Worm (Caenorhabditis elegans) whole organism, midembryonic: ENCODE measurements around the gene srlf-13.

Experiments used
- T22C8.4 ChIP-seq: fragments of 200-800 bp; sonication (Bioruptor generic); IDR thresholded peaks from 2 replicates; pipeline ENCODE4 v1.3.6; 2022; ENCODE audit warnings: missing genetic modification characterization, missing compliant biosample characterization
- cog-1 ChIP-seq: sonication (generic microtip); optimal IDR thresholded peaks from 2 replicates; lab custom pipeline; 2016; ENCODE audit warnings: missing genetic modification characterization, missing compliant biosample characterization
- flt-1 ChIP-seq: fragments of 200-800 bp; sonication (Bioruptor generic); IDR thresholded peaks from 2 replicates; pipeline ENCODE4 v1.3.6; 2022; ENCODE audit warnings: missing genetic modification characterization, missing compliant biosample characterization
- klf-2 ChIP-seq: fragments of 200-800 bp; sonication (Bioruptor generic); conservative IDR thresholded peaks from 2 replicates; pipeline ENCODE4 v1.3.6; 2022; ENCODE audit warnings: missing genetic modification reagents, missing genetic modification characterization, missing compliant biosample characterization
- med-1 ChIP-seq: sonication (generic microtip); optimal IDR thresholded peaks from 2 replicates; lab custom pipeline; 2017; ENCODE audit warnings: missing genetic modification characterization, mild to moderate bottlenecking, missing compliant biosample characterization, antibody characterized with exemption, missing genetic modification reagents; ENCODE audit not compliant: insufficient read depth
- ref-1 ChIP-seq: fragments of 200-800 bp; sonication (Bioruptor generic); conservative IDR thresholded peaks from 2 replicates; pipeline ENCODE4 v1.3.6; 2022; ENCODE audit warnings: missing genetic modification reagents, missing genetic modification characterization, missing compliant biosample characterization
- tab-1 ChIP-seq: fragments of 200-800 bp; sonication (Bioruptor generic); IDR thresholded peaks from 2 replicates; pipeline ENCODE4 v1.3.6; 2022; ENCODE audit warnings: missing genetic modification characterization, missing compliant biosample characterization
- ztf-23 ChIP-seq: fragments of 200-800 bp; sonication (Bioruptor generic); IDR thresholded peaks from 2 replicates; pipeline ENCODE4 v1.3.6; 2022; ENCODE audit warnings: missing genetic modification reagents, missing genetic modification characterization, missing compliant biosample characterization
- ztf-29 ChIP-seq: fragments of 200-800 bp; sonication (Bioruptor generic); IDR thresholded peaks from 2 replicates; pipeline ENCODE4 v1.3.6; 2022; ENCODE audit warnings: missing genetic modification reagents, missing genetic modification characterization, missing compliant biosample characterization

Gene srlf-13

DNA sequence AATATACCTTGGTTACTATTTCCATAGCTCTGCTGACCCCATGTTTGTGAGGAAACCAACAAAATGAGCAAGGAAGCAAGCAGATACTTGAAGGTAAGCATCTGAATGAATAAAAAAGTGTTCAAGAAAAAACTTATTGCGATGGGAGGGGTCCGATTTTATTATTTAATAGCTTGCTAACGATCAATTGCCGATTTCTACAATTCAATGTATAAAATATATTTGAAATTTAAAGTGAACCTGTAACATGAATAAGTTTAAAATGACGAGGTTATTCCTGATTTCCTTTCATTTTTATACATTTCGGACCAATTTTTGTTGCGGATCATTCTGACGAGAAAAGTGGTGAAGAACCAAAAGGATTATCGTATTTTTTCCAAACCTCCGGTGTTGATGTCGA lies at the start of gene srlf-13:
TSS of gene srlf-13 (minus strand) at position 101 of the 400 bp plus-strand sequence.
- TF ChIP-seq tab-1 (GFP tag; lab: Robert Waterston, UW) (no peak), klf-2 (no peak), flt-1 (GFP tag; lab: Robert Waterston, UW) (no peak), ref-1 (no peak), T22C8.4 (GFP tag; lab: Robert Waterston, UW) (no peak), ztf-23 (GFP tag; lab: Robert Waterston, UW) (no peak), ztf-29 (GFP tag; lab: Robert Waterston, UW) (no peak), med-1 (GFP tag; lab: Kevin White, UChicago) (no peak), cog-1 (no peak)

DNA sequence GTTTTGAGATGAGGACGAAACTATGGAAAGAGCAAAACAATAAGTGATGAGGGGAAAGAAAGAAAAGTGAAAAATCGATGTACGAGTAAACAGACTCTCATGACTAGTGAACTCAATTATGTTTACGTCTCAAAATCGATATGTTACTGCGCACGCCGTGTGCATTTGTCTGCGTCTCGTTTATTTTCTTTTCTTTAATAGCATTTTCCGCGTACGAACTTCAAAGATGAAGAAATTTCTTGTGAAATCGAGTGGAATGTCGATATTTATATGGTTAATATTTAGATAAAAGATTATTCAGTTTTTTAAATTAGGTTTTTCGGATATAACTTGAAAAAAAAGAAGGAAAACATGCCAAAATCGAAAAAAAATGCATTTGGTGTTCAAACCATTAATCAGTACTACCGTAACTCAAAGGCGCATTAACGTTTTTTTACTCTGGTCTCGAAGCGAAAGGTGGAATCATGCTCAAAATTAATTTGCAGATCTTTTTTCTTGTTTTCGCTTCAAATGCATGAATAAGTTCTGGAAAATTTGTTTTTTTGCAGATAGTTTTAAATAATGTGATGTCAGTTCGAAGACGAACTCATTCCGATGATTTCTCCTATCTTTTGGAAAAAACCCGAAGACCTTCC lies 40.6 kb upstream of the srlf-13 start, which contains the start of gene fic-1:
TSS of gene fic-1 (plus strand) at position 549 of the 635 bp plus-strand sequence.
- peak; percentile 74 for TF ChIP-seq T22C8.4 (GFP tag; lab: Robert Waterston, UW)
- TF ChIP-seq med-1 (GFP tag; lab: Kevin White, UChicago), result no peak
- TF ChIP-seq ref-1, result no peak
- TF ChIP-seq klf-2, result no peak
- no peak for TF ChIP-seq tab-1 (GFP tag; lab: Robert Waterston, UW)
- peak; percentile 25 for TF ChIP-seq cog-1
- TF ChIP-seq ztf-29 (GFP tag; lab: Robert Waterston, UW), result no peak

DNA sequence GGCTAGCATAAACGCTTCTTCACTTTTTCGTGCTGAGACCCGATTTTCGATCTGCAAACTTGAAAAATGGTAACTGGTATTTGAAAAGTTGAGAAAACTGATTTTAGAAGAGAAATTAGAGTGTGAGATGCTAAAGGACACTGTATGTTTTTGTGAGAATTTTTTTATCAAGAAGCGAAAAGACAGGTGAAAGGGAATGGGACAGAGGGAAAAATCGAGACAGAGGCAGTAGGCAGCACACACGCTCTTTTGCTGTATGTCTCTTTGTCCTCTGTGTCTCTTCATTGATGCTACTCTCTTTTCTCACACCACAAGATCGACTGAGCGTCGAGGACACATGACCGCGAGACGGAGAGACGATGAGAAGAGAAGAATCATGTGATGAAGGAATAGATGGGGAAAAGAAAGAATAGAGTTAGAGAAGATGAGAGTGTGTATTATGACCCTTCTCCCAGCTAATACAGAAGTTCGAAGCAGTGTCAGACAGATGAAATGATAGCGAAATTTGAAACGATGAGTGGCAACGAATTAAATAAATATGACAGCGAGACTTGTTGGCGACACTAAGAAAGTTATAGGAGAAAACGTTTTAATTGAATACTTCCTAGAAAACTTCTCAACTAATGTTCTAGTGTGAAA lies 39.6 kb upstream of the srlf-13 start, which contains the start of gene lgg-2:
TSS of gene lgg-2 (minus strand) at position 51 of the 639 bp plus-strand sequence.
- TF ChIP-seq cog-1 (peak; percentile 65), T22C8.4 (GFP tag; lab: Robert Waterston, UW) (no peak), flt-1 (GFP tag; lab: Robert Waterston, UW) (no peak)

DNA sequence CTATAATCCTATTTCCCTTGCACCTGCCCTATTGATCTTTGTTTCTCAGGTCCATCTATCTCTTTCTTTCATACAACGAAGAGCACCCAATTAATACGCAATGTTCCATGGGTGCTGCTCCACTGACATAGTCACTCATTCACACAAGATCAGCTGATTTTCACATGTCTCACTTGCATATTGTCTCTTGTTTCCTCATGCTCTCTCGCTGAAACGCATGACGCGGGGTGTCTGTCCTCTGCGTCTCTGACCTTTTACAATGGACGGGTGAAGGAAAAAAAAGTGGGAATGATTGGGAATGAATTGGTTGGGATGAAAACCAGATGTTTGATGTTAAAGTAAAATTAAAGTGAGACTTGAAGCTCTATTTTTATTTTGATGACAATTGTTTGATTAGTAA lies 38.9 kb upstream of the srlf-13 start:
- TF ChIP-seq cog-1 (peak; percentile 70), T22C8.4 (GFP tag; lab: Robert Waterston, UW) (no peak), klf-2 (no peak), ref-1 (no peak), med-1 (GFP tag; lab: Kevin White, UChicago) (no peak), tab-1 (GFP tag; lab: Robert Waterston, UW) (no peak), ztf-29 (GFP tag; lab: Robert Waterston, UW) (no peak), flt-1 (GFP tag; lab: Robert Waterston, UW) (0 out of 2 replicates have a peak, but pooled peaks have one; percentile 34), ztf-23 (GFP tag; lab: Robert Waterston, UW) (0 out of 2 replicates have a peak, but pooled peaks have one; percentile 19)

DNA sequence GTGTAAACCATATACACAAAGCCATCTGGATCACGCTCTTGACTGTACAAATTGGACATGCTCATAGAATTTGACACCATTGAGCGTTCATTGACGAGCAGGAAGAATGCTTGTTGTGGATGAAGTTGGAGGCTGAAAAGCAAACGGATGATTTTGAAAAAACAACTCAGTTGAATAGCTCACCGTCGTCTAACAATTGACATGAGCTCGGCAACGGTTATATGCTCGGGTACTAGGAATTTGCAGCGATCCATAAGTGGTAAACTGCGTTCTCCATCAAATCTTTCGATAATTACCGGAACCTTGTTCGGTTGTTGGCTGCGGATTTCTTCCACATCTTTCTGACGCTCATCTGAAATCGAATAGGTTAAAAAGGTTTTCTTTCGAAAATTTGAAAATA lies 38.4 kb upstream of the srlf-13 start:
- TF ChIP-seq cog-1 (no peak), ref-1 (no peak), T22C8.4 (GFP tag; lab: Robert Waterston, UW) (no peak), ztf-29 (GFP tag; lab: Robert Waterston, UW) (no peak), tab-1 (GFP tag; lab: Robert Waterston, UW) (no peak), klf-2 (no peak), med-1 (GFP tag; lab: Kevin White, UChicago) (no peak), flt-1 (GFP tag; lab: Robert Waterston, UW) (no peak), ztf-23 (GFP tag; lab: Robert Waterston, UW) (no peak)

- TF ChIP-seq flt-1 (GFP tag; lab: Robert Waterston, UW) (0 out of 2 replicates have a peak, but pooled peaks have one; percentile 17), T22C8.4 (GFP tag; lab: Robert Waterston, UW) (no peak)
Measured at ce11 chrIV:10933777-10934546, 37.5 kb upstream of the srlf-13 start.

DNA sequence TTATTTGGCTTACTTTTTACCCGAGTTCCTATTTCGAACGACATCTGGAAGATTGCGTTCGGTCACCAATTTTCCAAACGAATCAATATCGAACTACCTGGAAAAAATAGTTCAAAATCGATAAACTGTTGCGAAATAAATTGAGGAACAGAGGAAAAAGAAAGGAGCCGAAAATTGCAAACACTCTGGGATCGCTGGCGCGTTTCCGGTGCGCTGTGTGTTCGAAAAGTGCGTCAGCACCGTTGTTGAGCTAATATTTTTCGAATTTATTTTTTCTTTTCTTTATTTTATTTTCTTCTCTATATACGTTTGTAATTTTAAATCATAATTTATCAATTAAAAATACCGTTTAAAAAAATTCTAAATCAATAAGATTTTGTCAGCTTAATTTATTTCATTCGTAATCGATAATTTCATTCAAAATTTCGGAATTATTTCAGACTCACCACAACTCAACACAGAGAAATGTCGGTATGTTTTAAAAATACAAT lies 36.7 kb upstream of the srlf-13 start, which contains the start of the genes dnc-1 and lsm-7:
TSS of gene dnc-1 (minus strand) at position 142 of the 491 bp plus-strand sequence.
TSS of gene lsm-7 (plus strand) at position 441 of the 491 bp plus-strand sequence.
- 0 out of 2 replicates have a peak, but pooled peaks have one; percentile 37 for TF ChIP-seq flt-1 (GFP tag; lab: Robert Waterston, UW)
- no peak for TF ChIP-seq T22C8.4 (GFP tag; lab: Robert Waterston, UW)
- TF ChIP-seq cog-1, result peak; percentile 35

DNA sequence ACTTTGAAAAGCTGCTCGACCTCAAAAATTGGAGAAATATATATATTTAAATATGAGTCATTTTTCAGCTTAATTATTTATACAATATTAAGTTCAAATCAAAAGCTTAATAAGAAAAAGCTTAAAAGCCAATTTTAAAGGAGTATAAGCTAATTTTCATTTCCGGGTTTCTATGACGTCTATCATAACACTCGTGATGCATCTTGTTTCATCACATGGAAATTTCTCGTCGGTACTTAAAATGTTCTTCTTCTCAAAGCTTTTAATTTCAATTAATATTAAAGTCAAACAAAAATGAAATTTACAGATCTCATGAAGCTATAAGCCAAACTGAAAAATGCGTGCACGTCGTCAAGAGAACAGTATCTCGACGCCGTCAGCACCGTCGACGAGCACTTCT lies 23.4 kb upstream of the srlf-13 start, which contains the start of gene rbr-2:
TSS of gene rbr-2 (plus strand) at position 301 of the 400 bp plus-strand sequence.
- TF ChIP-seq med-1 (GFP tag; lab: Kevin White, UChicago), result no peak
- TF ChIP-seq ztf-29 (GFP tag; lab: Robert Waterston, UW), result no peak
- TF ChIP-seq cog-1, result no peak
- TF ChIP-seq flt-1 (GFP tag; lab: Robert Waterston, UW), result no peak
- no peak for TF ChIP-seq klf-2
- TF ChIP-seq ztf-23 (GFP tag; lab: Robert Waterston, UW), result no peak
- TF ChIP-seq ref-1, result no peak
- no peak for TF ChIP-seq tab-1 (GFP tag; lab: Robert Waterston, UW)
- TF ChIP-seq T22C8.4 (GFP tag; lab: Robert Waterston, UW), result no peak

DNA sequence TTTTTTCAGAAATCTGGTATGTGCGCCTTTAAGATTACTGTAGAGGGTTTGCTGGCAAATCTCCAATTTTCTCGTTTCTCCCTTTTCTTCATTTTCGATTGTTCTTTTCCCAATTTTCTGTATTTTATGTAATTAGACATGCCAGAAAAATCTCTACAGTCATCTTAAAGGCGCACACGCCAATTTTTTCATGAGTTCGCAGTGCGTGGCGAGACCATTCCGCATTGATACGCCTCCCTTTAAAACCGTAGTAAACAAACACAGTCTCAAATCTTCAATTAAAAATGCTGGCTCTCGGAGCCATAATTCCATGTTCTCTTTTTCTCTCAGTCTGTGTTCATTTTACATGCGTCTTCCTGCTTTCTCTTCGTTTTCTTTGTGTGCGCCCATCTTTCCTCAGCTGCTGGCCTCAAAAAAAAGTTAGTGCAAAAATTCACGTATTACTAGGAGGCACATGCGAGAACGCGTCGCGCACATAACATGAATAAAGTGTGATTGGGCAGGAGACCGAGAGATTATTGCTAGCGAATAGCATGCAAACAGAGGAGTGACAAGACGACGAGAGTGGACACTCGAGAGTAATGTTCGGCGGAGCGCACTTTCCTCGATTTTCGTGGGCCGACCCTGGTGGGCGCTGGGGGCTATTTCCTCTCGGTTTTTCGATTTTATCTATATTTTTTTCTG lies 22.6 kb upstream of the srlf-13 start:
- TF ChIP-seq tab-1 (GFP tag; lab: Robert Waterston, UW), result no peak
- no peak for TF ChIP-seq ztf-23 (GFP tag; lab: Robert Waterston, UW)
- TF ChIP-seq ref-1, result no peak
- TF ChIP-seq T22C8.4 (GFP tag; lab: Robert Waterston, UW), result no peak
- no peak for TF ChIP-seq klf-2
- TF ChIP-seq cog-1, result peak; percentile 39
- TF ChIP-seq med-1 (GFP tag; lab: Kevin White, UChicago), result no peak
- TF ChIP-seq ztf-29 (GFP tag; lab: Robert Waterston, UW), result no peak
- peak; percentile 50; the same call in 1 of the 2 replicates for TF ChIP-seq flt-1 (GFP tag; lab: Robert Waterston, UW)
